Fruit fly (Drosophila melanogaster) whole organism, wandering third instar larva: ENCODE measurements around the gene ncm.

Source experiments
- CG9705 ChIP-seq: fragments of 200-800 bp; sonication (Bioruptor generic); optimal IDR thresholded peaks from 2 replicates; lab custom pipeline; 2018; ENCODE audit warnings: missing biosample characterization, mild to moderate bottlenecking, missing genetic modification characterization
- Hr78 ChIP-seq: fragments of >200 bp; optimal IDR thresholded peaks from 2 replicates; lab custom pipeline; 2017; ENCODE audit warnings: missing biosample characterization, missing genetic modification characterization
- dl ChIP-seq, 2 experiments: fragments of 175-275, 200-275 bp in 1 of 2; fragments of 200-275 bp in 1 of 2; sonication (Bioruptor generic); optimal IDR thresholded peaks; lab custom pipeline; 2018; ENCODE audit warnings: mild to moderate bottlenecking in 2 of 2, missing biosample characterization in 2 of 2, missing genetic modification characterization in 2 of 2, moderate library complexity in 2 of 2; ENCODE audit not compliant: partially characterized antibody in 2 of 2, insufficient read depth in 1 of 2
- h ChIP-seq: fragments of 200-800 bp; sonication (Bioruptor generic); optimal IDR thresholded peaks from 3 replicates; lab custom pipeline; 2016; ENCODE audit warnings: missing biosample characterization, mild to moderate bottlenecking, missing genetic modification characterization
- usp ChIP-seq: fragments of >200 bp; optimal IDR thresholded peaks from 2 replicates; lab custom pipeline; 2017; ENCODE audit warnings: missing biosample characterization, missing genetic modification characterization
- woc ChIP-seq: sonication (Bioruptor generic); optimal IDR thresholded peaks from 2 replicates; lab custom pipeline; 2016; ENCODE audit warnings: missing biosample characterization, mild to moderate bottlenecking, missing genetic modification characterization

DNA sequence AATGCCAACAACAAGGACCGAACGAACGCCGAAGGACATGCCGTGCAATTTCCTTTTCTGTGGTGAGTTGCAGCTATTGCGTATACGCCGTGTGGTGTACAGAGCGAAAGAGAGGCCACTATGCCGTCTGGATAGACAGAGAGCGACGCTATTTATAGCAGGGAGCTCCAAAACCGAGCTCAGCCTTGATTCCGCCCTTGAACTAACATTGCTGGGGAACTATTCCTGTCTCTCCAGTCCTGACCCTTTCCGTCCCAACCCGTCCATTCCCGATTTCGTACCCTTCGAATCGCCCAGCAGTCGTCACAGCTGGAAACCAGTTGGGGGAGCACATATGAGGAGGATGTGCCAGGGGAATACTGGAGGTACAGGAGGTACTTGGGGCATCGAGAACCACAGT, 9.8 kb upstream of the ncm start:
- no peak for TF ChIP-seq CG9705 (GFP tag; lab: Kevin White, UChicago)
- no peak for TF ChIP-seq usp (GFP tag; lab: Kevin White, UChicago)
- no peak for TF ChIP-seq Hr78 (GFP tag; lab: Kevin White, UChicago)
- no peak for TF ChIP-seq h (GFP tag; lab: Kevin White, UChicago)
- no peak for TF ChIP-seq dl (GFP tag; optimal IDR thresholded peaks at IDR 0.05; lab: Kevin White, UChicago; ENCODE audit: insufficient read depth in 1 of 2, partially characterized antibody in 2 of 2)
- no peak for TF ChIP-seq woc (GFP tag; lab: Kevin White, UChicago)
